Worm (Caenorhabditis elegans) whole organism, L3 larva: Measurements from ENCODE around the gene best-2.

Experiments
- R02D3.7 ChIP-seq: fragments of 150-350 bp; optimal IDR thresholded peaks from 2 replicates; lab custom pipeline; 2014; ENCODE audit warnings: missing biosample characterization, missing genetic modification characterization
- ZK546.5 ChIP-seq: sonication (generic microtip); optimal IDR thresholded peaks from 2 replicates; lab custom pipeline; 2017; ENCODE audit warnings: missing biosample characterization, missing genetic modification characterization
- ama-1 ChIP-seq: fragments of 150-350 bp; optimal IDR thresholded peaks from 2 replicates; lab custom pipeline; 2018
- ceh-16 ChIP-seq: sonication (generic microtip); optimal IDR thresholded peaks from 2 replicates; lab custom pipeline; 2017; ENCODE audit warnings: missing biosample characterization, missing genetic modification characterization
- ceh-28 ChIP-seq: fragments of 150-350 bp; optimal IDR thresholded peaks from 2 replicates; lab custom pipeline; 2014; ENCODE audit warnings: missing biosample characterization, missing genetic modification reagents, missing genetic modification characterization
- ceh-82 ChIP-seq: fragments of 150-350 bp; optimal IDR thresholded peaks from 2 replicates; lab custom pipeline; 2014; ENCODE audit warnings: missing biosample characterization, missing genetic modification characterization
- ceh-9 ChIP-seq: sonication (generic microtip); optimal IDR thresholded peaks from 2 replicates; lab custom pipeline; 2018; ENCODE audit warnings: missing biosample characterization, missing genetic modification characterization
- egl-27 ChIP-seq: sonication (generic microtip); optimal IDR thresholded peaks from 4 replicates; lab custom pipeline; 2017; ENCODE audit warnings: missing biosample characterization, missing genetic modification reagents, missing genetic modification characterization
- egl-5 ChIP-seq: fragments of 150-350 bp; optimal IDR thresholded peaks from 2 replicates; lab custom pipeline; 2017; ENCODE audit warnings: missing biosample characterization, missing genetic modification reagents, missing genetic modification characterization, inconsistent platforms
- elt-1 ChIP-seq: fragments of 150-350 bp; optimal IDR thresholded peaks from 2 replicates; lab custom pipeline; 2014; ENCODE audit warnings: missing biosample characterization, missing genetic modification characterization
- elt-3 ChIP-seq, 3 experiments: fragments of 150-350 bp in 1 of 3; sonication (generic microtip) in 2 of 3; optimal IDR thresholded peaks; 2 replicates in 2 of 3; 4 replicates in 1 of 3; lab custom pipeline; 2014 to 2017; ENCODE audit warnings: missing biosample characterization in 3 of 3, missing genetic modification characterization in 3 of 3
- eor-1 ChIP-seq, 2 experiments: fragments of 150-350 bp; optimal IDR thresholded peaks; 2 replicates each; lab custom pipeline; 2014 to 2018; ENCODE audit warnings: missing biosample characterization in 2 of 2, missing genetic modification characterization in 2 of 2
- fos-1 ChIP-seq: fragments of 150-350 bp; optimal IDR thresholded peaks from 2 replicates; lab custom pipeline; 2014; ENCODE audit warnings: missing biosample characterization, missing genetic modification characterization
- hmg-11 ChIP-seq: sonication (generic microtip); optimal IDR thresholded peaks from 2 replicates; lab custom pipeline; 2016; ENCODE audit warnings: missing genetic modification characterization, missing compliant biosample characterization
- jun-1 ChIP-seq: fragments of 150-350 bp; optimal IDR thresholded peaks from 2 replicates; lab custom pipeline; 2014; ENCODE audit warnings: missing biosample characterization, missing genetic modification reagents, missing genetic modification characterization
- lin-39 ChIP-seq: fragments of 150-350 bp; optimal IDR thresholded peaks from 2 replicates; lab custom pipeline; 2018; ENCODE audit warnings: missing biosample characterization, missing genetic modification reagents, missing genetic modification characterization
- lsy-12 ChIP-seq: sonication (generic microtip); optimal IDR thresholded peaks from 2 replicates; lab custom pipeline; 2016; ENCODE audit warnings: mild to moderate bottlenecking, missing genetic modification characterization, missing compliant biosample characterization
- mml-1 ChIP-seq: fragments of 150-350 bp; sonication (generic microtip); optimal IDR thresholded peaks from 3 replicates; lab custom pipeline; 2014; ENCODE audit warnings: missing biosample characterization, missing genetic modification characterization
- nfya-1 ChIP-seq: sonication (generic microtip); optimal IDR thresholded peaks from 2 replicates; lab custom pipeline; 2017; ENCODE audit warnings: missing genetic modification characterization, mild to moderate bottlenecking, missing compliant biosample characterization, antibody characterized with exemption, moderate library complexity; ENCODE audit not compliant: insufficient read depth
- nhr-11 ChIP-seq: fragments of 150-350 bp; optimal IDR thresholded peaks from 2 replicates; lab custom pipeline; 2014; ENCODE audit warnings: missing biosample characterization, missing genetic modification characterization
- nhr-12 ChIP-seq: fragments of 150-350 bp; optimal IDR thresholded peaks from 2 replicates; lab custom pipeline; 2014; ENCODE audit warnings: missing biosample characterization, missing genetic modification characterization
- nhr-23 ChIP-seq: fragments of 150-350 bp; optimal IDR thresholded peaks from 2 replicates; lab custom pipeline; 2014; ENCODE audit warnings: missing biosample characterization, missing genetic modification reagents, missing genetic modification characterization
- nhr-237 ChIP-seq: fragments of 150-350 bp; optimal IDR thresholded peaks from 2 replicates; lab custom pipeline; 2014; ENCODE audit warnings: missing biosample characterization, missing genetic modification characterization
- nhr-25 ChIP-seq: sonication (generic microtip); optimal IDR thresholded peaks from 2 replicates; lab custom pipeline; 2017; ENCODE audit warnings: missing biosample characterization, missing genetic modification characterization
- nhr-28 ChIP-seq: fragments of 150-350 bp; optimal IDR thresholded peaks from 2 replicates; lab custom pipeline; 2014; ENCODE audit warnings: missing biosample characterization, missing genetic modification characterization
- nhr-43 ChIP-seq: sonication (generic microtip); optimal IDR thresholded peaks from 2 replicates; lab custom pipeline; 2016; ENCODE audit warnings: mild to moderate bottlenecking, missing genetic modification characterization, missing compliant biosample characterization; ENCODE audit not compliant: poor library complexity, severe bottlenecking
- nhr-67 ChIP-seq: fragments of 150-350 bp; optimal IDR thresholded peaks from 2 replicates; lab custom pipeline; 2014; ENCODE audit warnings: missing biosample characterization, missing genetic modification characterization
- nhr-76 ChIP-seq: fragments of 150-350 bp; sonication (generic microtip); optimal IDR thresholded peaks from 5 replicates; lab custom pipeline; 2014; ENCODE audit warnings: missing biosample characterization, missing genetic modification characterization
- nhr-77 ChIP-seq: fragments of 150-350 bp; optimal IDR thresholded peaks from 2 replicates; lab custom pipeline; 2014; ENCODE audit warnings: missing biosample characterization, missing genetic modification characterization
- pha-4 ChIP-seq: fragments of 150-350 bp; optimal IDR thresholded peaks from 2 replicates; lab custom pipeline; 2014; ENCODE audit warnings: missing biosample characterization, missing genetic modification reagents, missing genetic modification characterization
- sea-2 ChIP-seq: fragments of 150-350 bp; sonication (generic microtip); optimal IDR thresholded peaks from 4 replicates; lab custom pipeline; 2014; ENCODE audit warnings: missing biosample characterization, missing genetic modification reagents, missing genetic modification characterization
- skn-1 ChIP-seq: fragments of 150-350 bp; optimal IDR thresholded peaks from 2 replicates; lab custom pipeline; 2014; ENCODE audit warnings: missing biosample characterization, missing genetic modification characterization
- snpc-4 ChIP-seq: fragments of 150-350 bp; optimal IDR thresholded peaks from 2 replicates; lab custom pipeline; 2014; ENCODE audit warnings: missing biosample characterization, missing genetic modification characterization
- unc-39 ChIP-seq: sonication (generic microtip); optimal IDR thresholded peaks from 4 replicates; lab custom pipeline; 2017; ENCODE audit warnings: missing biosample characterization, missing genetic modification characterization
- unc-62 ChIP-seq: fragments of 150-350 bp; sonication (generic microtip); optimal IDR thresholded peaks from 4 replicates; lab custom pipeline; 2014; ENCODE audit warnings: missing biosample characterization, missing genetic modification reagents, missing genetic modification characterization
- zag-1 ChIP-seq: fragments of 150-350 bp; optimal IDR thresholded peaks from 2 replicates; lab custom pipeline; 2014; ENCODE audit warnings: missing biosample characterization, missing genetic modification characterization
- ztf-11 ChIP-seq: fragments of 150-350 bp; optimal IDR thresholded peaks from 2 replicates; lab custom pipeline; 2014; ENCODE audit warnings: missing biosample characterization, missing genetic modification characterization

best-2 gene

ce11 chrIV:13082106-13082505 lies 30.8 kb downstream of the best-2 start:
- TF ChIP-seq nhr-77: no peak
- no peak for TF ChIP-seq lsy-12
- TF ChIP-seq ZK546.5 (tag; lab: Kevin White, UChicago): no peak
- TF ChIP-seq nhr-25 (tag; lab: Kevin White, UChicago): peak; percentile 38
- TF ChIP-seq nhr-23: peak; percentile 6
- TF ChIP-seq elt-3 (tag; optimal IDR thresholded peaks at IDR 0.05; lab: Kevin White, UChicago): no peak
- TF ChIP-seq ama-1 (lab: Kevin White, UChicago): peak; percentile 61

- TF ChIP-seq nhr-25 (tag; lab: Kevin White, UChicago): peak; percentile 7
- TF ChIP-seq snpc-4: no peak
Measured at ce11 chrIV:13080861-13081260, 32.0 kb downstream of the best-2 start.

ce11 chrIV:13080185-13080584 lies 32.7 kb downstream of the best-2 start:
- TF ChIP-seq ceh-9 (tag; lab: Kevin White, UChicago) (no peak), R02D3.7 (tag; lab: Kevin White, UChicago) (no peak), nhr-11 (tag; lab: Kevin White, UChicago) (peak; percentile 34), egl-27 (no peak), ama-1 (lab: Kevin White, UChicago) (peak; percentile 24), fos-1 (no peak), sea-2 (GFP tag; lab: Kevin White, UChicago) (no peak), nhr-43 (tag; lab: Kevin White, UChicago) (peak; percentile 57), lin-39 (tag; lab: Kevin White, UChicago) (no peak), egl-5 (tag; lab: Kevin White, UChicago) (no peak), nhr-67 (tag; lab: Kevin White, UChicago) (no peak), nhr-23 (peak; percentile 63), jun-1 (tag; lab: Kevin White, UChicago) (no peak), nfya-1 (tag; lab: Kevin White, UChicago) (peak; percentile 18), hmg-11 (tag; lab: Kevin White, UChicago) (no peak), ZK546.5 (tag; lab: Kevin White, UChicago) (no peak), eor-1 (tag; optimal IDR thresholded peaks at IDR 0.05; lab: Kevin White, UChicago) (no peak), unc-39 (tag; lab: Kevin White, UChicago) (no peak), elt-3 (tag; optimal IDR thresholded peaks at IDR 0.05; lab: Kevin White, UChicago) (peak in 1 of 3 experiments; percentile 12), mml-1 (no peak), nhr-25 (tag; lab: Kevin White, UChicago) (peak; percentile 30), zag-1 (tag; lab: Kevin White, UChicago) (no peak), ztf-11 (no peak), nhr-76 (tag; lab: Kevin White, UChicago) (no peak), nhr-12 (tag; lab: Kevin White, UChicago) (no peak), ceh-82 (tag; lab: Kevin White, UChicago) (no peak)
- TF ChIP-seq, all 47 proteins: peak for 7

ce11 chrIV:13079119-13079518 lies 33.8 kb downstream of the best-2 start, which contains the start of gene C39E9.8:
Gene C39E9.8 (plus strand): TSS chrIV:13079446.
- no peak for TF ChIP-seq elt-1 (tag; lab: Kevin White, UChicago)
- peak; percentile 47 for TF ChIP-seq nhr-23
- TF ChIP-seq nhr-25 (tag; lab: Kevin White, UChicago): peak; percentile 79
- TF ChIP-seq egl-27: no peak
- peak; percentile 77 for TF ChIP-seq nhr-43 (tag; lab: Kevin White, UChicago)
- no peak for TF ChIP-seq nhr-67 (tag; lab: Kevin White, UChicago)
- no peak for TF ChIP-seq eor-1 (tag; optimal IDR thresholded peaks at IDR 0.05; lab: Kevin White, UChicago)
- no peak for TF ChIP-seq skn-1 (tag; lab: Kevin White, UChicago)
- TF ChIP-seq zag-1 (tag; lab: Kevin White, UChicago): no peak
- TF ChIP-seq ceh-28 (tag; lab: Kevin White, UChicago): no peak
- no peak for TF ChIP-seq lsy-12
- TF ChIP-seq ama-1 (lab: Kevin White, UChicago): no peak

- TF ChIP-seq skn-1 (tag; lab: Kevin White, UChicago): no peak
- TF ChIP-seq lin-39 (tag; lab: Kevin White, UChicago): no peak
- no peak for TF ChIP-seq pha-4 (tag; lab: Kevin White, UChicago)
- TF ChIP-seq ama-1 (lab: Kevin White, UChicago): no peak
- no peak for TF ChIP-seq eor-1 (tag; optimal IDR thresholded peaks at IDR 0.05; lab: Kevin White, UChicago)
- no peak for TF ChIP-seq ceh-16 (tag; lab: Kevin White, UChicago)
- TF ChIP-seq nhr-23: no peak
- TF ChIP-seq unc-62: no peak
- TF ChIP-seq nhr-28 (tag; lab: Kevin White, UChicago): no peak
- TF ChIP-seq nhr-237 (tag; lab: Kevin White, UChicago): no peak
Measured at ce11 chrIV:13078342-13078741, 34.5 kb downstream of the best-2 start.
